Worm (Caenorhabditis elegans) whole organism, young adult: Measurements from ENCODE around the gene K07E12.2.

Experiments used
- F22D6.2 ChIP-seq: sonication (generic microtip); optimal IDR thresholded peaks from 2 replicates; lab custom pipeline; 2016; ENCODE audit warnings: mild to moderate bottlenecking, missing genetic modification characterization, missing compliant biosample characterization
- ceh-40 ChIP-seq: fragments of 200-800 bp; sonication (Bioruptor generic); IDR thresholded peaks from 2 replicates; pipeline ENCODE4 v1.3.6; 2022; ENCODE audit warnings: missing genetic modification characterization, missing compliant biosample characterization
- egl-18 ChIP-seq: fragments of 200-800 bp; sonication (Bioruptor generic); IDR thresholded peaks from 2 replicates; pipeline ENCODE4 v1.3.6; 2022; ENCODE audit warnings: missing genetic modification reagents, missing genetic modification characterization, missing compliant biosample characterization
- lin-54 ChIP-seq: fragments of 200-800 bp; sonication (Bioruptor generic); optimal IDR thresholded peaks from 2 replicates; lab custom pipeline; 2018; ENCODE audit warnings: mild to moderate bottlenecking, missing genetic modification characterization, missing compliant biosample characterization

DNA sequence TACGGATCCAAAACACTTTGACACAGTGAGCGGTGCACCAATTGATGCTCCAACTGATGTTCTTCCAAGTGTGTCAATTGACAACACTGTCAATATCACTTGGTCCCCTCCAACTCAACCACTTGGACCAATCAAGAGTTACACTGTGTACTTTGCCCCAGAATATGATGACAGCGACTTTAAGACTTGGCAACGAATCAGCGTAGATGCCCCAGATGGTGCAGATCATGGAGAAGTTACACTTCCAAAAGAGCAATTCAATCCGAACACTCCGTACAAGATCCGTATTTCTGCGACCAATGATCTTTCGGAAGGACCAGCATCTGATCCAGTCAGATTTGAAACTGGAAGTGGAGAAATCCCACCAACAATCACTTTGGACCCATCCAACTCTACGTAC lies 15.5 kb downstream of the K07E12.2 start:
- no peak for TF ChIP-seq egl-18
- no peak for TF ChIP-seq lin-54
- TF ChIP-seq ceh-40 (GFP tag; lab: Robert Waterston, UW) = no peak
- TF ChIP-seq F22D6.2 (tag; lab: Kevin White, UChicago) = no peak
